Fruit fly (Drosophila melanogaster) whole organism, embryonic: ENCODE measurements around the gene CG10863.

Experiments
- ATbp ChIP-seq: fragments of 200-800 bp; sonication (Bioruptor generic); optimal IDR thresholded peaks from 2 replicates; lab custom pipeline; 2017; ENCODE audit warnings: missing biosample characterization, mild to moderate bottlenecking, missing genetic modification characterization, missing genetic modification reagents
- Asciz ChIP-seq: fragments of 200-800 bp; sonication (Bioruptor generic); optimal IDR thresholded peaks from 2 replicates; lab custom pipeline; 2017; ENCODE audit warnings: missing biosample characterization, mild to moderate bottlenecking, missing genetic modification characterization, missing genetic modification reagents
- C15 ChIP-seq: fragments of 200-800 bp; sonication (Bioruptor generic); IDR thresholded peaks from 3 replicates; pipeline ENCODE4 v1.3.6; 2022; ENCODE audit warnings: missing biosample characterization, missing genetic modification characterization
- CG10274 ChIP-seq: fragments of 200-800 bp; sonication (Bioruptor generic); optimal IDR thresholded peaks from 3 replicates; lab custom pipeline; 2017; ENCODE audit warnings: missing biosample characterization, mild to moderate bottlenecking, missing genetic modification characterization
- CG10462 ChIP-seq: fragments of 200-800 bp; sonication (Bioruptor generic); optimal IDR thresholded peaks from 2 replicates; lab custom pipeline; 2016; ENCODE audit warnings: missing biosample characterization, missing genetic modification characterization
- CG11247 ChIP-seq: fragments of 200-800 bp; sonication (Bioruptor generic); IDR thresholded peaks from 2 replicates; pipeline ENCODE4 v1.3.6; 2022; ENCODE audit warnings: missing biosample characterization, missing genetic modification characterization
- CG12155 ChIP-seq: fragments of 200-800 bp; sonication (Bioruptor generic); optimal IDR thresholded peaks from 3 replicates; lab custom pipeline; 2016; ENCODE audit warnings: missing biosample characterization, missing genetic modification characterization
- CG14710 ChIP-seq: fragments of 200-800 bp; sonication (Bioruptor generic); optimal IDR thresholded peaks from 3 replicates; lab custom pipeline; 2019; ENCODE audit warnings: missing biosample characterization, mild to moderate bottlenecking, missing genetic modification characterization, moderate library complexity
- CG15269 ChIP-seq: fragments of 200-800 bp; sonication (Bioruptor generic); optimal IDR thresholded peaks from 2 replicates; lab custom pipeline; 2018; ENCODE audit warnings: missing biosample characterization, mild to moderate bottlenecking, missing genetic modification characterization, moderate library complexity
- CG17385 ChIP-seq: fragments of 200-800 bp; sonication (Bioruptor generic); optimal IDR thresholded peaks from 3 replicates; lab custom pipeline; 2018; ENCODE audit warnings: missing biosample characterization, mild to moderate bottlenecking, missing genetic modification characterization
- CG1792 ChIP-seq: fragments of 200-800 bp; sonication (Bioruptor generic); optimal IDR thresholded peaks from 2 replicates; lab custom pipeline; 2016; ENCODE audit warnings: missing biosample characterization, missing genetic modification characterization
- CG18262 ChIP-seq: fragments of 200-800 bp; optimal IDR thresholded peaks from 3 replicates; lab custom pipeline; 2019; ENCODE audit warnings: missing biosample characterization, mild to moderate bottlenecking, missing genetic modification characterization, moderate library complexity
- CG2875 ChIP-seq: fragments of 200-800 bp; sonication (Bioruptor generic); optimal IDR thresholded peaks from 2 replicates; lab custom pipeline; 2017; ENCODE audit warnings: missing biosample characterization, mild to moderate bottlenecking, missing genetic modification characterization, missing genetic modification reagents
- CG3163 ChIP-seq: fragments of 200-800 bp; sonication (Bioruptor generic); optimal IDR thresholded peaks from 3 replicates; lab custom pipeline; 2016; ENCODE audit warnings: missing biosample characterization, missing genetic modification characterization
- CG32767 ChIP-seq: fragments of 200-800 bp; sonication (Bioruptor generic); IDR thresholded peaks from 2 replicates; pipeline ENCODE4 v1.3.6; 2022; ENCODE audit warnings: missing biosample characterization, missing genetic modification characterization
- CG34376 ChIP-seq: fragments of 200-800 bp; sonication (Bioruptor generic); optimal IDR thresholded peaks from 2 replicates; lab custom pipeline; 2018; ENCODE audit warnings: missing biosample characterization, mild to moderate bottlenecking, missing genetic modification characterization
- CG34422 ChIP-seq: fragments of 200-800 bp; sonication (Bioruptor generic); IDR thresholded peaks from 3 replicates; pipeline ENCODE4 v1.3.6; 2022; ENCODE audit warnings: missing biosample characterization, missing genetic modification characterization
- CG4730 ChIP-seq: fragments of 200-800 bp; sonication (Bioruptor generic); IDR thresholded peaks from 2 replicates; pipeline ENCODE4 v1.3.6; 2022; ENCODE audit warnings: missing biosample characterization, missing genetic modification characterization
- CG7556 ChIP-seq: fragments of 200-800 bp; sonication (Bioruptor generic); optimal IDR thresholded peaks from 2 replicates; lab custom pipeline; 2017; ENCODE audit warnings: missing biosample characterization, mild to moderate bottlenecking, missing genetic modification characterization
- CG8765 ChIP-seq: fragments of 200-800 bp; sonication (Bioruptor generic); IDR thresholded peaks from 2 replicates; pipeline ENCODE4 v1.3.6; 2022; ENCODE audit warnings: missing biosample characterization, missing genetic modification characterization
- CTCF ChIP-seq: fragments of 200-800 bp; sonication (Bioruptor generic); optimal IDR thresholded peaks from 2 replicates; lab custom pipeline; 2017; ENCODE audit warnings: missing biosample characterization, mild to moderate bottlenecking, missing genetic modification characterization, moderate library complexity
- D19A ChIP-seq: fragments of 200-800 bp; optimal IDR thresholded peaks from 3 replicates; lab custom pipeline; 2019; ENCODE audit warnings: missing biosample characterization, mild to moderate bottlenecking, missing genetic modification characterization, moderate library complexity
- D19B ChIP-seq: fragments of 200-800 bp; sonication (Bioruptor generic); optimal IDR thresholded peaks from 2 replicates; lab custom pipeline; 2017; ENCODE audit warnings: missing biosample characterization, mild to moderate bottlenecking, missing genetic modification characterization
- Deaf1 ChIP-seq: fragments of 200-800 bp; optimal IDR thresholded peaks from 3 replicates; lab custom pipeline; 2019; ENCODE audit warnings: missing biosample characterization, mild to moderate bottlenecking, missing genetic modification characterization, moderate library complexity
- Dll ChIP-seq: fragments of 200-800 bp; sonication (Bioruptor generic); IDR thresholded peaks from 4 replicates; pipeline ENCODE4 v1.3.6; 2022; ENCODE audit warnings: missing biosample characterization, missing genetic modification characterization; ENCODE audit not compliant: partially characterized antibody
- HHEX ChIP-seq: fragments of 200-800 bp; sonication (Bioruptor generic); optimal IDR thresholded peaks from 3 replicates; lab custom pipeline; 2017; ENCODE audit warnings: missing biosample characterization, mild to moderate bottlenecking, missing genetic modification characterization, missing genetic modification reagents
- HLHmδ ChIP-seq: fragments of 200-800 bp; sonication (Bioruptor generic); optimal IDR thresholded peaks from 2 replicates; lab custom pipeline; 2018; ENCODE audit warnings: missing biosample characterization, mild to moderate bottlenecking, missing genetic modification characterization, moderate library complexity
- Hey ChIP-seq: fragments of 200-800 bp; sonication (Bioruptor generic); optimal IDR thresholded peaks from 3 replicates; lab custom pipeline; 2018; ENCODE audit warnings: missing biosample characterization, mild to moderate bottlenecking, missing genetic modification characterization
- Hr39 ChIP-seq: fragments of >200 bp; optimal IDR thresholded peaks from 2 replicates; lab custom pipeline; 2017
- NFAT ChIP-seq: fragments of 200-800 bp; sonication (Bioruptor generic); IDR thresholded peaks from 2 replicates; pipeline ENCODE4 v1.3.6; 2022; ENCODE audit warnings: missing biosample characterization, missing genetic modification characterization
- Nf-YB ChIP-seq: fragments of 200-800 bp; sonication (Bioruptor generic); optimal IDR thresholded peaks from 3 replicates; lab custom pipeline; 2019; ENCODE audit warnings: missing biosample characterization, mild to moderate bottlenecking, missing genetic modification characterization, moderate library complexity
- Opbp ChIP-seq: fragments of 200-800 bp; sonication (Bioruptor generic); IDR thresholded peaks from 3 replicates; pipeline ENCODE4 v1.3.6; 2022; ENCODE audit warnings: missing biosample characterization, missing genetic modification characterization; ENCODE audit not compliant: partially characterized antibody
- Rfx ChIP-seq: fragments of 200-800 bp; sonication (Bioruptor generic); IDR thresholded peaks from 2 replicates; pipeline ENCODE4 v1.3.6; 2022; ENCODE audit warnings: missing biosample characterization, missing genetic modification characterization
- aop ChIP-seq: fragments of 200-800 bp; sonication (Bioruptor generic); IDR thresholded peaks from 2 replicates; pipeline ENCODE4 v1.3.6; 2022; ENCODE audit warnings: missing biosample characterization, missing genetic modification characterization
- chn ChIP-seq: fragments of 200-800 bp; sonication (Bioruptor generic); optimal IDR thresholded peaks from 2 replicates; lab custom pipeline; 2016; ENCODE audit warnings: missing biosample characterization, missing genetic modification characterization
- croc ChIP-seq: fragments of 200-800 bp; sonication (Bioruptor generic); conservative IDR thresholded peaks from 3 replicates; pipeline ENCODE4 v1.3.6; 2022; ENCODE audit warnings: missing biosample characterization, missing genetic modification characterization
- dan ChIP-seq: fragments of 200-800 bp; sonication (Bioruptor generic); IDR thresholded peaks from 2 replicates; pipeline ENCODE4 v1.3.6; 2022; ENCODE audit warnings: missing biosample characterization, missing genetic modification characterization
- dmrt11E ChIP-seq: fragments of 200-800 bp; sonication (Bioruptor generic); optimal IDR thresholded peaks from 3 replicates; lab custom pipeline; 2018; ENCODE audit warnings: missing biosample characterization, mild to moderate bottlenecking, missing genetic modification characterization, moderate library complexity
- gcm ChIP-seq: fragments of 200-800 bp; sonication (Bioruptor generic); optimal IDR thresholded peaks from 2 replicates; lab custom pipeline; 2019; ENCODE audit warnings: missing biosample characterization, mild to moderate bottlenecking, missing genetic modification characterization, moderate library complexity
- gro ChIP-seq: fragments of 200-800 bp; sonication (Bioruptor generic); optimal IDR thresholded peaks from 2 replicates; lab custom pipeline; 2016; ENCODE audit warnings: missing biosample characterization, missing genetic modification characterization
- gsb ChIP-seq: fragments of 200-800 bp; sonication (Bioruptor generic); IDR thresholded peaks from 2 replicates; pipeline ENCODE4 v1.3.6; 2022; ENCODE audit warnings: missing biosample characterization, missing genetic modification characterization
- hth ChIP-seq: fragments of >200 bp; optimal IDR thresholded peaks from 2 replicates; lab custom pipeline; 2017; ENCODE audit warnings: inconsistent platforms
- jumu ChIP-seq: fragments of 200-800 bp; sonication (Bioruptor generic); optimal IDR thresholded peaks from 3 replicates; lab custom pipeline; 2016; ENCODE audit warnings: missing biosample characterization, missing genetic modification characterization
- mirr ChIP-seq: fragments of 200-800 bp; sonication (Bioruptor generic); optimal IDR thresholded peaks from 3 replicates; lab custom pipeline; 2018; ENCODE audit warnings: missing biosample characterization, mild to moderate bottlenecking, missing genetic modification characterization
- nerfin-1 ChIP-seq: fragments of 200-800 bp; sonication (Bioruptor generic); optimal IDR thresholded peaks from 3 replicates; lab custom pipeline; 2019; ENCODE audit warnings: missing biosample characterization, mild to moderate bottlenecking, missing genetic modification characterization, moderate library complexity
- peb ChIP-seq: fragments of 200-800 bp; sonication (Bioruptor generic); IDR thresholded peaks from 2 replicates; pipeline ENCODE4 v1.3.6; 2022; ENCODE audit warnings: missing biosample characterization, missing genetic modification characterization
- phol ChIP-seq: fragments of 200-800 bp; sonication (Bioruptor generic); optimal IDR thresholded peaks from 3 replicates; lab custom pipeline; 2018; ENCODE audit warnings: missing biosample characterization, mild to moderate bottlenecking, missing genetic modification characterization, moderate library complexity
- sd ChIP-seq: fragments of 200-800 bp; sonication (Bioruptor generic); optimal IDR thresholded peaks from 3 replicates; lab custom pipeline; 2018; ENCODE audit warnings: missing biosample characterization, mild to moderate bottlenecking, missing genetic modification characterization, moderate library complexity
- sens ChIP-seq: fragments of 200-800 bp; sonication (Bioruptor generic); peaks from one replicate; lab custom pipeline; 2016; ENCODE audit warnings: missing biosample characterization, missing genetic modification characterization
- sisA ChIP-seq: fragments of 200-800 bp; sonication (Bioruptor generic); IDR thresholded peaks from 2 replicates; pipeline ENCODE4 v1.3.6; 2022; ENCODE audit warnings: missing biosample characterization, missing genetic modification characterization
- slp2 ChIP-seq: fragments of 200-800 bp; sonication (Bioruptor generic); optimal IDR thresholded peaks from 2 replicates; lab custom pipeline; 2016; ENCODE audit warnings: missing biosample characterization, missing genetic modification characterization
- tio ChIP-seq: fragments of 200-800 bp; sonication (Bioruptor generic); optimal IDR thresholded peaks from 2 replicates; lab custom pipeline; 2017; ENCODE audit warnings: missing biosample characterization, missing genetic modification characterization, inconsistent platforms
- zf30C ChIP-seq: fragments of 200-800 bp; sonication (Bioruptor generic); optimal IDR thresholded peaks from 3 replicates; lab custom pipeline; 2018; ENCODE audit warnings: missing biosample characterization, mild to moderate bottlenecking, missing genetic modification characterization

CG10863 gene

dm6 chr3L:3952468-3952867, 10.2 kb upstream of the CG10863 start, which contains the start of gene CG14984 (continued):
- peak; percentile 44 for TF ChIP-seq NFAT (GFP tag; lab: Robert Waterston, UW)
- no peak for TF ChIP-seq mirr (GFP tag; lab: Kevin White, UChicago)
- no peak for TF ChIP-seq sisA (GFP tag; lab: Robert Waterston, UW)
- TF ChIP-seq CG14710, result no peak
- peak; percentile 62 for TF ChIP-seq HHEX
- TF ChIP-seq jumu, result no peak
- peak; percentile 24 for TF ChIP-seq Deaf1
- TF ChIP-seq CG1792 (GFP tag; lab: Kevin White, UChicago), result peak; percentile 23
- TF ChIP-seq CG17385 (GFP tag; lab: Kevin White, UChicago), result no peak
- no peak for TF ChIP-seq CG34422 (GFP tag; lab: Robert Waterston, UW)
- TF ChIP-seq croc, result no peak
- peak; percentile 50 for TF ChIP-seq D19B (GFP tag; lab: Kevin White, UChicago)
- TF ChIP-seq CG15269 (tag; lab: Kevin White, UChicago), result peak; percentile 20
- no peak for TF ChIP-seq D19A (tag; lab: Kevin White, UChicago)
- TF ChIP-seq slp2 (GFP tag; lab: Kevin White, UChicago), result no peak
- no peak for TF ChIP-seq CG10462 (GFP tag; lab: Kevin White, UChicago)
- no peak for TF ChIP-seq HLHmδ (GFP tag; lab: Kevin White, UChicago)
- 0 out of 2 replicates have a peak, but pooled peaks have one; percentile 16 for TF ChIP-seq CG8765 (GFP tag; lab: Robert Waterston, UW)
- TF ChIP-seq CG3163 (GFP tag; lab: Kevin White, UChicago), result no peak
- no peak for TF ChIP-seq sens
- TF ChIP-seq CG2875 (GFP tag; lab: Kevin White, UChicago), result no peak
- TF ChIP-seq CG12155 (GFP tag; lab: Kevin White, UChicago), result peak; percentile 25
- no peak for TF ChIP-seq zf30C
- no peak for TF ChIP-seq peb (GFP tag; lab: Robert Waterston, UW)
- peak; percentile 74 for TF ChIP-seq gro (GFP tag; lab: Kevin White, UChicago)
- peak; percentile 30 for TF ChIP-seq phol (tag; lab: Kevin White, UChicago)
- TF ChIP-seq Rfx (GFP tag; lab: Robert Waterston, UW), result peak; percentile 82
- TF ChIP-seq hth (lab: Kevin White, UChicago), result no peak
- TF ChIP-seq dan (GFP tag; lab: Robert Waterston, UW), result no peak
- TF ChIP-seq Nf-YB (GFP tag; lab: Kevin White, UChicago), result no peak
- no peak for TF ChIP-seq aop
- no peak for TF ChIP-seq dmrt11E (tag; lab: Kevin White, UChicago)
- TF ChIP-seq nerfin-1, result no peak
- TF ChIP-seq CG4730, result no peak
- no peak for TF ChIP-seq CG32767
- TF ChIP-seq CG34376 (GFP tag; lab: Kevin White, UChicago), result peak; percentile 5
- peak; percentile 43; the same call in 1 of the 2 replicates for TF ChIP-seq gsb
- peak; percentile 35 for TF ChIP-seq CG7556 (GFP tag; lab: Kevin White, UChicago)
- TF ChIP-seq sd (tag; lab: Kevin White, UChicago), result no peak
- no peak for TF ChIP-seq CTCF (GFP tag; lab: Kevin White, UChicago)
- no peak for TF ChIP-seq Hr39 (lab: Kevin White, UChicago)
- no peak for TF ChIP-seq C15 (GFP tag; lab: Robert Waterston, UW)
- peak; percentile 27 for TF ChIP-seq CG10274
- peak; percentile 3 for TF ChIP-seq tio
- no peak for TF ChIP-seq Asciz (GFP tag; lab: Kevin White, UChicago)
- 0 out of 2 replicates have a peak, but pooled peaks have one; percentile 23 for TF ChIP-seq CG11247 (GFP tag; lab: Robert Waterston, UW)
- no peak for TF ChIP-seq ATbp
- TF ChIP-seq chn (GFP tag; lab: Kevin White, UChicago), result no peak
- no peak for TF ChIP-seq Hey
- no peak for TF ChIP-seq gcm (GFP tag; lab: Kevin White, UChicago)
- no peak for TF ChIP-seq CG18262 (tag; lab: Kevin White, UChicago)
- no peak for TF ChIP-seq Opbp (GFP tag; lab: Robert Waterston, UW)
- TF ChIP-seq Dll (GFP tag; lab: Robert Waterston, UW), result no peak
